Worm (Caenorhabditis elegans): Measurements from ENCODE around the gene ceh-100.

Gene ceh-100

ce11 chrII:12606900-12607299, 3.4 kb upstream of the ceh-100 start, which contains the start of gene Y38E10A.8:
Gene Y38E10A.8, plus strand, starts transcription at chrII:12607200.
- TF ChIP-seq tbx-9 (tag; optimal IDR thresholded peaks at IDR 0.05; ENCODE audit: borderline replicate concordance) = no peak
- TF ChIP-seq xnd-1 (tag; optimal IDR thresholded peaks at IDR 0.05) = no peak
- TF ChIP-seq ZK185.1 (tag; optimal IDR thresholded peaks at IDR 0.05; ENCODE audit: poor library complexity, severe bottlenecking) = no peak
- TF ChIP-seq dpff-1 (tag; optimal IDR thresholded peaks at IDR 0.05) = no peak
- no peak for TF ChIP-seq hmg-20 (GFP tag; IDR thresholded peaks at IDR 0.05)
- TF ChIP-seq ets-4 (GFP tag; optimal IDR thresholded peaks at IDR 0.05) = no peak
- TF ChIP-seq athp-1 (tag; optimal IDR thresholded peaks at IDR 0.05) = no peak
- TF ChIP-seq nhr-120 (GFP tag; IDR thresholded peaks at IDR 0.05) = no peak
- TF ChIP-seq F33H1.4 (GFP tag; IDR thresholded peaks at IDR 0.05) = no peak
- TF ChIP-seq mel-28 (tag; optimal IDR thresholded peaks at IDR 0.05; ENCODE audit: borderline replicate concordance) = no peak
- TF ChIP-seq F37B4.10 (GFP tag; IDR thresholded peaks at IDR 0.05) = no peak
- no peak for TF ChIP-seq egrh-3 (GFP tag; IDR thresholded peaks at IDR 0.05)
- TF ChIP-seq hmg-1.2 (GFP tag; IDR thresholded peaks at IDR 0.05) = no peak
- no peak for TF ChIP-seq B0035.1 (tag; optimal IDR thresholded peaks at IDR 0.05)
- TF ChIP-seq mcd-1 (GFP tag; IDR thresholded peaks at IDR 0.05) = no peak
- TF ChIP-seq repo-1 (tag; optimal IDR thresholded peaks at IDR 0.05) = no peak
- TF ChIP-seq ztf-6 (GFP tag; IDR thresholded peaks at IDR 0.05) = no peak
- TF ChIP-seq gei-17 (GFP tag; optimal IDR thresholded peaks at IDR 0.05) = no peak
- no peak for TF ChIP-seq nhr-179 (tag; optimal IDR thresholded peaks at IDR 0.05)

ce11 chrII:12606108-12606507, 2.6 kb upstream of the ceh-100 start:
- no peak for TF ChIP-seq ztf-28 (GFP tag; IDR thresholded peaks at IDR 0.05)
- no peak for TF ChIP-seq snpc-1.1 (tag; optimal IDR thresholded peaks at IDR 0.05; ENCODE audit: insufficient read depth)
- no peak for TF ChIP-seq efl-1 (GFP tag; optimal IDR thresholded peaks at IDR 0.05)
- no peak for TF ChIP-seq egl-44 (GFP tag; IDR thresholded peaks at IDR 0.05)
- TF ChIP-seq sptf-2 (GFP tag; optimal IDR thresholded peaks at IDR 0.05) = no peak
- TF ChIP-seq ets-4 (GFP tag; optimal IDR thresholded peaks at IDR 0.05) = no peak
- no peak for TF ChIP-seq ceh-58 (GFP tag; IDR thresholded peaks at IDR 0.05)
- no peak for TF ChIP-seq F49E8.2 (tag; optimal IDR thresholded peaks at IDR 0.05; ENCODE audit: insufficient read depth)
- no peak for TF ChIP-seq C06A6.2 (GFP tag; conservative IDR thresholded peaks at IDR 0.05)
- no peak for TF ChIP-seq dpl-1 (GFP tag; optimal IDR thresholded peaks at IDR 0.05)
- no peak for TF ChIP-seq B0019.2 (GFP tag; conservative IDR thresholded peaks at IDR 0.05)
- TF ChIP-seq fkh-3 (tag; optimal IDR thresholded peaks at IDR 0.05) = no peak
- no peak for TF ChIP-seq F23B12.7 (tag; optimal IDR thresholded peaks at IDR 0.05; ENCODE audit: insufficient read depth)
- no peak for TF ChIP-seq hlh-12 (tag; optimal IDR thresholded peaks at IDR 0.05)
- no peak for TF ChIP-seq let-526 (GFP tag; IDR thresholded peaks at IDR 0.05)
- TF ChIP-seq F55B11.4 (tag; optimal IDR thresholded peaks at IDR 0.05; ENCODE audit: borderline replicate concordance, insufficient read depth) = no peak
- TF ChIP-seq ztf-26 (tag; optimal IDR thresholded peaks at IDR 0.05) = no peak
- TF ChIP-seq rpc-1 (optimal IDR thresholded peaks at IDR 0.05) = no peak
- no peak for TF ChIP-seq rpc-1 (tag; optimal IDR thresholded peaks at IDR 0.05)

- TF ChIP-seq egl-44 (GFP tag; IDR thresholded peaks at IDR 0.05) (no peak), tlf-1 (GFP tag; optimal IDR thresholded peaks at IDR 0.05) (no peak), fkh-3 (tag; optimal IDR thresholded peaks at IDR 0.05) (no peak), nfyb-1 (GFP tag; IDR thresholded peaks at IDR 0.05) (no peak), nhr-80 (tag; optimal IDR thresholded peaks at IDR 0.05) (peak; percentile 45)
Observed at ce11 chrII:12580952-12581351, 22.5 kb downstream of the ceh-100 start, which contains the start of gene clec-4. Gene clec-4, minus strand, starts transcription at chrII:12581113.

Measured in whole organism, young adult.